Worm (Caenorhabditis elegans) whole organism, mixed stage, embryonic: ENCODE data around the gene F11A5.9.

Source experiments
- M03D4.4 ChIP-seq: sonication (generic microtip); optimal IDR thresholded peaks from 2 replicates; lab custom pipeline; 2017; ENCODE audit warnings: mild to moderate bottlenecking, missing genetic modification characterization, missing compliant biosample characterization
- bed-3 ChIP-seq: fragments of 200-800 bp; sonication (Bioruptor generic); optimal IDR thresholded peaks from 3 replicates; lab custom pipeline; 2018; ENCODE audit warnings: mild to moderate bottlenecking, missing genetic modification characterization, moderate library complexity, missing compliant biosample characterization
- ceh-39 ChIP-seq: fragments of 150-350 bp; optimal IDR thresholded peaks from 2 replicates; lab custom pipeline; 2014; ENCODE audit warnings: missing biosample characterization, missing genetic modification characterization
- ceh-43 ChIP-seq: fragments of 200-800 bp; sonication (Bioruptor generic); optimal IDR thresholded peaks from 2 replicates; lab custom pipeline; 2018; ENCODE audit warnings: mild to moderate bottlenecking, missing genetic modification characterization, moderate library complexity, missing compliant biosample characterization
- ces-1 ChIP-seq: fragments of 150-350 bp; optimal IDR thresholded peaks from 2 replicates; lab custom pipeline; 2014; ENCODE audit warnings: missing biosample characterization, missing genetic modification reagents, missing genetic modification characterization
- cnd-1 ChIP-seq: fragments of 200-800 bp; sonication (Bioruptor generic); optimal IDR thresholded peaks from 2 replicates; lab custom pipeline; 2018; ENCODE audit warnings: mild to moderate bottlenecking, missing genetic modification characterization, missing compliant biosample characterization
- drap-1 ChIP-seq: fragments of 200-800 bp; sonication (Bioruptor generic); optimal IDR thresholded peaks from 3 replicates; lab custom pipeline; 2018; ENCODE audit warnings: mild to moderate bottlenecking, missing genetic modification characterization, missing compliant biosample characterization
- elt-1 ChIP-seq: sonication (generic microtip); optimal IDR thresholded peaks from 2 replicates; lab custom pipeline; 2017; ENCODE audit warnings: missing genetic modification characterization, mild to moderate bottlenecking, missing compliant biosample characterization, antibody characterized with exemption, moderate library complexity, borderline replicate concordance; ENCODE audit not compliant: insufficient read depth
- elt-3 ChIP-seq: fragments of 150-350 bp; optimal IDR thresholded peaks from 2 replicates; lab custom pipeline; 2014; ENCODE audit warnings: missing biosample characterization, missing genetic modification characterization
- flh-1 ChIP-seq: fragments of 200-800 bp; sonication (Bioruptor generic); optimal IDR thresholded peaks from 2 replicates; lab custom pipeline; 2018; ENCODE audit warnings: mild to moderate bottlenecking, missing genetic modification characterization, moderate library complexity, missing compliant biosample characterization
- ham-2 ChIP-seq: fragments of 200-800 bp; sonication (Bioruptor generic); optimal IDR thresholded peaks from 2 replicates; lab custom pipeline; 2018; ENCODE audit warnings: mild to moderate bottlenecking, missing genetic modification characterization, missing compliant biosample characterization
- lin-13 ChIP-seq: fragments of 150-350 bp; optimal IDR thresholded peaks from 2 replicates; lab custom pipeline; 2014; ENCODE audit warnings: missing biosample characterization, missing genetic modification characterization
- lin-32 ChIP-seq: fragments of 200-800 bp; sonication (Bioruptor generic); optimal IDR thresholded peaks from 2 replicates; lab custom pipeline; 2018; ENCODE audit warnings: mild to moderate bottlenecking, missing genetic modification characterization, missing compliant biosample characterization
- lsy-2 ChIP-seq: fragments of 150-350 bp; optimal IDR thresholded peaks from 2 replicates; lab custom pipeline; 2014; ENCODE audit warnings: missing biosample characterization, missing genetic modification characterization
- mab-5 ChIP-seq: fragments of 150-350 bp; optimal IDR thresholded peaks from 2 replicates; lab custom pipeline; 2014; ENCODE audit warnings: missing biosample characterization, missing genetic modification characterization
- mep-1 ChIP-seq: fragments of 150-350 bp; optimal IDR thresholded peaks from 2 replicates; lab custom pipeline; 2017; ENCODE audit warnings: missing biosample characterization, missing genetic modification reagents, missing genetic modification characterization, inconsistent platforms
- mls-2 ChIP-seq: sonication (generic microtip); optimal IDR thresholded peaks from 2 replicates; lab custom pipeline; 2016; ENCODE audit warnings: mild to moderate bottlenecking, missing genetic modification characterization, moderate library complexity, missing compliant biosample characterization
- nhr-12 ChIP-seq: fragments of 150-350 bp; optimal IDR thresholded peaks from 2 replicates; lab custom pipeline; 2014; ENCODE audit warnings: missing biosample characterization, missing genetic modification characterization
- nhr-2 ChIP-seq: fragments of 150-350 bp; optimal IDR thresholded peaks from 2 replicates; lab custom pipeline; 2014; ENCODE audit warnings: missing biosample characterization, missing genetic modification characterization
- nhr-28 ChIP-seq: fragments of 150-350 bp; optimal IDR thresholded peaks from 2 replicates; lab custom pipeline; 2014; ENCODE audit warnings: missing biosample characterization, missing genetic modification characterization
- nhr-76 ChIP-seq: sonication (generic microtip); optimal IDR thresholded peaks from 2 replicates; lab custom pipeline; 2017; ENCODE audit warnings: missing biosample characterization, missing genetic modification characterization
- pha-4 ChIP-seq: fragments of 150-350 bp; optimal IDR thresholded peaks from 2 replicates; lab custom pipeline; 2018; ENCODE audit warnings: missing biosample characterization, missing genetic modification reagents, missing genetic modification characterization
- snpc-4 ChIP-seq: fragments of 150-350 bp; optimal IDR thresholded peaks from 2 replicates; lab custom pipeline; 2014; ENCODE audit warnings: missing biosample characterization, missing genetic modification characterization
- tbx-8 ChIP-seq: fragments of 200-800 bp; sonication (Bioruptor generic); optimal IDR thresholded peaks from 2 replicates; lab custom pipeline; 2018; ENCODE audit warnings: mild to moderate bottlenecking, missing genetic modification characterization, moderate library complexity, missing compliant biosample characterization
- unc-120 ChIP-seq: sonication (generic microtip); optimal IDR thresholded peaks from 2 replicates; lab custom pipeline; 2017; ENCODE audit warnings: missing genetic modification characterization, missing compliant biosample characterization; ENCODE audit not compliant: poor library complexity, severe bottlenecking
- unc-62 ChIP-seq: fragments of 150-350 bp; optimal IDR thresholded peaks from 2 replicates; lab custom pipeline; 2014; ENCODE audit warnings: missing biosample characterization, missing genetic modification reagents, missing genetic modification characterization
- zip-8 ChIP-seq: fragments of 150-350 bp; optimal IDR thresholded peaks from 2 replicates; lab custom pipeline; 2014; ENCODE audit warnings: missing biosample characterization, missing genetic modification characterization
- ztf-11 ChIP-seq: fragments of 150-350 bp; optimal IDR thresholded peaks from 2 replicates; lab custom pipeline; 2014; ENCODE audit warnings: missing biosample characterization, missing genetic modification characterization

F11A5.9 gene

ce11 chrV:16233624-16234023 is 18.9 kb downstream of the F11A5.9 start, which contains the start of gene clec-233:
Gene clec-233 (plus strand): TSS chrV:16233924.
- no peak for TF ChIP-seq M03D4.4 (tag; lab: Kevin White, UChicago)
- no peak for TF ChIP-seq zip-8 (tag; lab: Kevin White, UChicago)
- no peak for TF ChIP-seq pha-4
- no peak for TF ChIP-seq flh-1 (GFP tag; lab: Kevin White, UChicago)
- no peak for TF ChIP-seq mep-1
- no peak for TF ChIP-seq elt-3 (tag; lab: Kevin White, UChicago)
- TF ChIP-seq elt-1 (tag; lab: Kevin White, UChicago), result no peak
- TF ChIP-seq ceh-39 (tag; lab: Kevin White, UChicago), result no peak
- TF ChIP-seq nhr-12 (tag; lab: Kevin White, UChicago), result no peak
- no peak for TF ChIP-seq tbx-8
- TF ChIP-seq nhr-76 (tag; lab: Kevin White, UChicago), result no peak
- TF ChIP-seq, all 35 proteins: peak for 0

- no peak for TF ChIP-seq mep-1
- TF ChIP-seq lin-32 (GFP tag; lab: Kevin White, UChicago), result no peak
- no peak for TF ChIP-seq unc-62
- TF ChIP-seq lin-13, result no peak
- TF ChIP-seq nhr-28 (tag; lab: Kevin White, UChicago), result no peak
- TF ChIP-seq unc-120 (tag; lab: Kevin White, UChicago), result no peak
- no peak for TF ChIP-seq snpc-4 (tag; lab: Kevin White, UChicago)
- TF ChIP-seq ceh-43 (GFP tag; lab: Kevin White, UChicago), result no peak
- no peak for TF ChIP-seq ham-2 (GFP tag; lab: Kevin White, UChicago)
- no peak for TF ChIP-seq nhr-2 (tag; lab: Kevin White, UChicago)
- no peak for TF ChIP-seq elt-1 (tag; lab: Kevin White, UChicago)
- TF ChIP-seq mls-2 (tag; lab: Kevin White, UChicago), result no peak
- no peak for TF ChIP-seq bed-3 (GFP tag; lab: Kevin White, UChicago)
- no peak for TF ChIP-seq lsy-2 (tag; lab: Kevin White, UChicago)
- no peak for TF ChIP-seq nhr-76 (tag; lab: Kevin White, UChicago)
- TF ChIP-seq M03D4.4 (tag; lab: Kevin White, UChicago), result no peak
- TF ChIP-seq mab-5, result no peak
- TF ChIP-seq ceh-39 (tag; lab: Kevin White, UChicago), result no peak
Measured at ce11 chrV:16235135-16235534, 20.4 kb downstream of the F11A5.9 start, which contains the start of gene F21H7.3. Gene F21H7.3 (minus strand): TSS chrV:16235235.

DNA sequence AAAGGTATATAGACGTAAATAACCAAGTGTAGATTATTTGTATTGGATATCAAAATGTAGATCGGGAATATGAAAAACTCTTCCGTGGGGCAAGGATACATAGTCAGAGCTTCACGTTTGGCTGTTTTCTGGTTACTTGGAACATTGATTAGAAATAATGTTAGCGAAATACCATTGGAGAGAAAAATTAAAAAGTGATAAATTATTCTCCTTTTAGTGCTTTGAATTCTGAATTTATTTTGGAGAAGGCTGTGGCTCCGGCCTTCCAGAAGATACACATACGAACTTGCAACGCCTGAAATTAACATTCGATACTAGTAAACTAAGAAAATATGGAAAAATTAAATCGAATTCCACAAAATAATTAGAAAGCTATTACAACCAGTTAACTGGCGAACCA is 21.0 kb downstream of the F11A5.9 start, which contains the start of gene srh-98:
TSS of gene srh-98 (minus strand) at position 101 of the 400 bp plus-strand sequence.
- TF ChIP-seq nhr-28 (tag; lab: Kevin White, UChicago) (no peak), cnd-1 (tag; lab: Kevin White, UChicago) (no peak), bed-3 (GFP tag; lab: Kevin White, UChicago) (no peak), nhr-2 (tag; lab: Kevin White, UChicago) (no peak), elt-1 (tag; lab: Kevin White, UChicago) (no peak), ceh-43 (GFP tag; lab: Kevin White, UChicago) (no peak), lin-32 (GFP tag; lab: Kevin White, UChicago) (no peak), ceh-39 (tag; lab: Kevin White, UChicago) (no peak), drap-1 (GFP tag; lab: Kevin White, UChicago) (no peak)

- no peak for TF ChIP-seq ces-1 (GFP tag; lab: Kevin White, UChicago)
- TF ChIP-seq pha-4, result no peak
- no peak for TF ChIP-seq nhr-28 (tag; lab: Kevin White, UChicago)
Measured at ce11 chrV:16237223-16237622, 22.5 kb downstream of the F11A5.9 start, which contains the start of gene F21H7.5. Gene F21H7.5 (plus strand): TSS chrV:16237523.

DNA sequence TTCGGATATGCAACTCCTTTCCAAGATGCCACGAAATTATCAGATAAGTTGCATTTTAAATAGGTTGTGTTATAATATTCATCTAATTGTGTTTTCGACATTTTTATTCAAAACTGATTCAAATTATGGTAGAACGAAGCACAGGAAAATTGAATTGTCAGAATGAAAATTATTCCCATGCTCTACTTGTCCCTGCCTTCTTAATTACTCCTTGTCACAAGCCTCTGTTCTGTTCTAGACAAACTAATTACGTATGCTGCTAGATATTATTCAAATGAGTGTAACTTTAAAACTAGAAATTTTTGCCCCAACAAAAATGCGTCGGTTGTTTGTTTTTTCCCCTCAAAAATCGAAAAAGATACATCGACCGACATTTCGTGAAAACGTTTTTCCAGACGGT is 29.4 kb downstream of the F11A5.9 start, which contains the start of gene srh-104:
TSS of gene srh-104 (minus strand) at position 101 of the 400 bp plus-strand sequence.
- TF ChIP-seq mls-2 (tag; lab: Kevin White, UChicago), result no peak
- no peak for TF ChIP-seq snpc-4 (tag; lab: Kevin White, UChicago)
- no peak for TF ChIP-seq lin-13
- TF ChIP-seq bed-3 (GFP tag; lab: Kevin White, UChicago), result no peak
- no peak for TF ChIP-seq ztf-11 (tag; lab: Kevin White, UChicago)
- TF ChIP-seq unc-120 (tag; lab: Kevin White, UChicago), result no peak
- TF ChIP-seq elt-1 (tag; lab: Kevin White, UChicago), result no peak
- TF ChIP-seq ces-1 (GFP tag; lab: Kevin White, UChicago), result no peak
- no peak for TF ChIP-seq drap-1 (GFP tag; lab: Kevin White, UChicago)
- TF ChIP-seq ham-2 (GFP tag; lab: Kevin White, UChicago), result no peak
- TF ChIP-seq mab-5, result no peak
- no peak for TF ChIP-seq lin-32 (GFP tag; lab: Kevin White, UChicago)
- TF ChIP-seq nhr-12 (tag; lab: Kevin White, UChicago), result no peak
- TF ChIP-seq, all 35 proteins: peak for 0
